Worm (Caenorhabditis elegans) whole organism, L2 larva: Measurements from ENCODE around the gene T24E12.11.

Experiments used
- elt-3 ChIP-seq: sonication (generic microtip); optimal IDR thresholded peaks from 2 replicates; lab custom pipeline; 2017; ENCODE audit warnings: missing biosample characterization, missing genetic modification characterization
- mab-5 ChIP-seq: fragments of 150-350 bp; optimal IDR thresholded peaks from 2 replicates; lab custom pipeline; 2014; ENCODE audit warnings: missing biosample characterization, missing genetic modification characterization
- nhr-77 ChIP-seq: fragments of 150-350 bp; optimal IDR thresholded peaks from 2 replicates; lab custom pipeline; 2014; ENCODE audit warnings: missing biosample characterization, missing genetic modification characterization

DNA sequence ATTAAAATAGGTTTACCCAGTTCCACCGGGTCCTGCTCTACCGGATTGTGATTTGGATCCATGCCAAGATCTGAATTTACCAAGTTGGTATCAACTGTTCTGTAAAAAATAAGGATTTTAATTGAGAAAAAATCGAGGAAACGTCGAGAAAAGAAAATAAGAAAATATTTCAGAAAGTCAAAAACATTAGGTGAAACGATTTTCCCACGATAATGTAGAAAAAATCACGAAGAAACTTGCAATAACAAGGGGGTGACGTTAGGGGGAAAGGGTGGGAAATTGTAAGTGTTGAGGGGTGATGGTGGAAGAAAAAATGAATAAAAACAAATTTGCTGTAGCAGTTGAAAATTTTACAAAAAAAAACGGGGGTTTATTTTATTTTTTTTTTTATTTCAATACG, 6.2 kb downstream of the T24E12.11 start, which contains the start of gene T24E12.10:
- TF ChIP-seq mab-5 (tag; lab: Kevin White, UChicago) (no peak), elt-3 (tag; lab: Kevin White, UChicago) (no peak), nhr-77 (no peak)
